Fruit fly (Drosophila melanogaster): ENCODE results near the gene Cox11.

Cox11 gene

dm6 chr2L:5519846-5520384 lies 6.8 kb upstream of the Cox11 start, which contains the start of the genes CG7382 and cl (continued):
- TF ChIP-seq TFAM (GFP tag; optimal IDR thresholded peaks at IDR 0.05), result no peak
- TF ChIP-seq CG2712 (tag; optimal IDR thresholded peaks at IDR 0.05), result peak; percentile 62
- peak; percentile 19; the same call in 1 of the 2 replicates for TF ChIP-seq sob (GFP tag; IDR thresholded peaks at IDR 0.05)
- no peak for TF ChIP-seq CG16815 (GFP tag; optimal IDR thresholded peaks at IDR 0.05)
- no peak for TF ChIP-seq CG13287 (GFP tag; IDR thresholded peaks at IDR 0.05; ENCODE audit: partially characterized antibody)
- TF ChIP-seq Dp (GFP tag; optimal IDR thresholded peaks at IDR 0.05), result peak; percentile 4
- peak; percentile 34 for TF ChIP-seq dmrt99B (tag; optimal IDR thresholded peaks at IDR 0.05)
- peak; percentile 30 for TF ChIP-seq trem (tag; optimal IDR thresholded peaks at IDR 0.05)
- no peak for TF ChIP-seq CG31365 (tag; optimal IDR thresholded peaks at IDR 0.05)
- no peak for TF ChIP-seq Blimp-1 (GFP tag; optimal IDR thresholded peaks at IDR 0.05)
- TF ChIP-seq NC2α (GFP tag; optimal IDR thresholded peaks at IDR 0.05), result no peak
- peak; percentile 23 for TF ChIP-seq slou (GFP tag; optimal IDR thresholded peaks at IDR 0.05)
- no peak for TF ChIP-seq amos (GFP tag; IDR thresholded peaks at IDR 0.05; ENCODE audit: partially characterized antibody)
- TF ChIP-seq CG31224 (GFP tag; IDR thresholded peaks at IDR 0.05), result no peak
- no peak for TF ChIP-seq sc (optimal IDR thresholded peaks at IDR 0.05)
- TF ChIP-seq sc (GFP tag; optimal IDR thresholded peaks at IDR 0.05), result no peak
- no peak for TF ChIP-seq sens-2 (GFP tag; IDR thresholded peaks at IDR 0.05)
- no peak for TF ChIP-seq Awh (GFP tag; IDR thresholded peaks at IDR 0.05)
- no peak for TF ChIP-seq ato (GFP tag; IDR thresholded peaks at IDR 0.05; ENCODE audit: partially characterized antibody)
- TF ChIP-seq CG43689 (GFP tag; IDR thresholded peaks at IDR 0.05), result no peak
- no peak for TF ChIP-seq CG3407 (GFP tag; optimal IDR thresholded peaks at IDR 0.05)
- TF ChIP-seq CG7839 (tag; optimal IDR thresholded peaks at IDR 0.05), result peak; percentile 55
- no peak for TF ChIP-seq pum (GFP tag; optimal IDR thresholded peaks at IDR 0.05)
- no peak for TF ChIP-seq z (GFP tag; IDR thresholded peaks at IDR 0.05)
- no peak for TF ChIP-seq bowl (GFP tag; IDR thresholded peaks at IDR 0.05)
- no peak for TF ChIP-seq bbx (GFP tag; IDR thresholded peaks at IDR 0.05; ENCODE audit: partially characterized antibody)
- no peak for TF ChIP-seq CG9876 (GFP tag; optimal IDR thresholded peaks at IDR 0.05)
- TF ChIP-seq fd3F (GFP tag; optimal IDR thresholded peaks at IDR 0.05), result peak; percentile 11
- peak; percentile 47 for TF ChIP-seq twi (tag; optimal IDR thresholded peaks at IDR 0.05)
- TF ChIP-seq abd-A (tag; optimal IDR thresholded peaks at IDR 0.05), result no peak
- no peak for TF ChIP-seq esg (GFP tag; conservative IDR thresholded peaks at IDR 0.05)
- TF ChIP-seq chinmo (GFP tag; IDR thresholded peaks at IDR 0.05; ENCODE audit: partially characterized antibody), result no peak
- no peak for TF ChIP-seq CG10462 (GFP tag; optimal IDR thresholded peaks at IDR 0.05)
- TF ChIP-seq CG15011 (GFP tag; optimal IDR thresholded peaks at IDR 0.05), result no peak
- TF ChIP-seq HLH3B (GFP tag; IDR thresholded peaks at IDR 0.05), result no peak
- TF ChIP-seq CG15696 (tag; optimal IDR thresholded peaks at IDR 0.05), result peak; percentile 33
- no peak for TF ChIP-seq Hmr (GFP tag; optimal IDR thresholded peaks at IDR 0.05)
- TF ChIP-seq Oaz (GFP tag; IDR thresholded peaks at IDR 0.05), result no peak
- TF ChIP-seq Elba2 (GFP tag; optimal IDR thresholded peaks at IDR 0.05), result no peak
- TF ChIP-seq grn (GFP tag; optimal IDR thresholded peaks at IDR 0.05), result no peak
- TF ChIP-seq CG2889 (GFP tag; IDR thresholded peaks at IDR 0.05), result no peak
- no peak for TF ChIP-seq CkIIα-i1 (GFP tag; IDR thresholded peaks at IDR 0.05)
- no peak for TF ChIP-seq ken (GFP tag; IDR thresholded peaks at IDR 0.05)
- no peak for TF ChIP-seq HLHmδ (GFP tag; optimal IDR thresholded peaks at IDR 0.05)
- TF ChIP-seq CG16863 (GFP tag; optimal IDR thresholded peaks at IDR 0.05), result no peak
- TF ChIP-seq CG18011 (GFP tag; optimal IDR thresholded peaks at IDR 0.05), result no peak
- TF ChIP-seq CG7357 (GFP tag; IDR thresholded peaks at IDR 0.05), result no peak
- TF ChIP-seq gro (GFP tag; optimal IDR thresholded peaks at IDR 0.05), result no peak
- TF ChIP-seq vvl (GFP tag; IDR thresholded peaks at IDR 0.05), result no peak
- no peak for TF ChIP-seq insv (GFP tag; optimal IDR thresholded peaks at IDR 0.05)
- TF ChIP-seq CG31388 (GFP tag; optimal IDR thresholded peaks at IDR 0.05), result no peak

Data from whole organism, embryonic.